Worm (Caenorhabditis elegans) whole organism, young adult: ENCODE data around the gene nhr-277.

Experiments used
- ama-1 ChIP-seq, 3 experiments: fragments of 150-350 bp in 1 of 3; sonication (generic microtip) in 2 of 3; optimal IDR thresholded peaks; 2 replicates each; lab custom pipeline; 2014 to 2018; ENCODE audit warnings: missing biosample characterization in 2 of 3, missing genetic modification characterization in 2 of 3, missing genetic modification reagents in 2 of 3
- hmg-1.2 ChIP-seq: fragments of 200-800 bp; sonication (Bioruptor generic); IDR thresholded peaks from 2 replicates; pipeline ENCODE4 v1.3.6; 2022; ENCODE audit warnings: missing genetic modification reagents, missing genetic modification characterization, missing compliant biosample characterization
- lin-54 ChIP-seq: fragments of 200-800 bp; sonication (Bioruptor generic); optimal IDR thresholded peaks from 2 replicates; lab custom pipeline; 2018; ENCODE audit warnings: mild to moderate bottlenecking, missing genetic modification characterization, missing compliant biosample characterization
- nhr-27 ChIP-seq: fragments of 200-800 bp; sonication (Bioruptor generic); optimal IDR thresholded peaks from 2 replicates; lab custom pipeline; 2018; ENCODE audit warnings: mild to moderate bottlenecking, missing genetic modification characterization, moderate library complexity, missing compliant biosample characterization
- nhr-90 ChIP-seq: sonication (generic microtip); optimal IDR thresholded peaks from 2 replicates; lab custom pipeline; 2016; ENCODE audit warnings: missing genotype, mild to moderate bottlenecking, missing genetic modification characterization, missing compliant biosample characterization
- pha-4 ChIP-seq: fragments of 150-350 bp; sonication (generic microtip); optimal IDR thresholded peaks from 2 replicates; lab custom pipeline; 2014; ENCODE audit warnings: missing biosample characterization, missing genetic modification reagents, missing genetic modification characterization
- unc-62 ChIP-seq: fragments of 150-350 bp; optimal IDR thresholded peaks from 2 replicates; lab custom pipeline; 2014; ENCODE audit warnings: missing biosample characterization, missing genetic modification reagents, missing genetic modification characterization
- ztf-3 ChIP-seq: fragments of 200-800 bp; sonication (Bioruptor generic); optimal IDR thresholded peaks from 2 replicates; lab custom pipeline; 2018; ENCODE audit warnings: mild to moderate bottlenecking, missing genetic modification characterization, missing compliant biosample characterization

DNA sequence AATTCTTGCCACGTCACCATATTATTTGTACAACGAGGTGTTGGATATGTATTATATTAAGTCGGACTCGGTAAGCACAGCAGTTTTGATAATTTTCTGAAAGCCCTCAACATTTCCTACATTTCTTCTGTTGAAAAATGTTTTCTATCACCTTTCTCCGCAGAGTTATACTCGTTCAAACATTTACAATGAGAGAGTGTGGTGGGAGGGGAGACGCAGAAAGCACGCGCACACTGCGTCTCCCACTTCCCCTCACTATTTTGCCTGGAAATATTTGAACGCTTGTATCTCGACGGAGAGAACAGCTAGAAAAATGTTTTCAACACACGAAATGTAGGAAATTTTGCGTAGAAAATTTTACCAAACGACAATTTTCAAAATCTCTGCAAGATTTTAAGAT is 21.4 kb downstream of the nhr-277 start:
- no peak for TF ChIP-seq ztf-3 (GFP tag; lab: Kevin White, UChicago)
- no peak for TF ChIP-seq unc-62 (GFP tag; lab: Kevin White, UChicago)
- no peak for TF ChIP-seq nhr-90 (tag; lab: Kevin White, UChicago)
- peak; percentile 78 for TF ChIP-seq hmg-1.2
- TF ChIP-seq nhr-27 (tag; lab: Kevin White, UChicago), result no peak
- no peak for TF ChIP-seq ama-1 (optimal IDR thresholded peaks at IDR 0.05; lab: Kevin White, UChicago)
- TF ChIP-seq ama-1 (GFP tag; optimal IDR thresholded peaks at IDR 0.05; lab: Kevin White, UChicago), result no peak
- TF ChIP-seq lin-54 (GFP tag; lab: Kevin White, UChicago), result no peak
- TF ChIP-seq pha-4, result no peak
